Worm (Caenorhabditis elegans) whole organism, L3 larva: ENCODE results near the gene fbxa-113.

Source experiments
- ceh-82 ChIP-seq: fragments of 150-350 bp; optimal IDR thresholded peaks from 2 replicates; lab custom pipeline; 2014; ENCODE audit warnings: missing biosample characterization, missing genetic modification characterization
- ceh-9 ChIP-seq: sonication (generic microtip); optimal IDR thresholded peaks from 2 replicates; lab custom pipeline; 2018; ENCODE audit warnings: missing biosample characterization, missing genetic modification characterization
- elt-1 ChIP-seq: fragments of 150-350 bp; optimal IDR thresholded peaks from 2 replicates; lab custom pipeline; 2014; ENCODE audit warnings: missing biosample characterization, missing genetic modification characterization
- elt-2 ChIP-seq: sonication (generic microtip); optimal IDR thresholded peaks from 2 replicates; lab custom pipeline; 2016; ENCODE audit warnings: missing genetic modification reagents, mild to moderate bottlenecking, missing genetic modification characterization, missing compliant biosample characterization
- elt-3 ChIP-seq, 3 experiments: fragments of 150-350 bp in 1 of 3; sonication (generic microtip) in 2 of 3; optimal IDR thresholded peaks; 2 replicates in 2 of 3; 4 replicates in 1 of 3; lab custom pipeline; 2014 to 2017; ENCODE audit warnings: missing biosample characterization in 3 of 3, missing genetic modification characterization in 3 of 3
- fos-1 ChIP-seq: fragments of 150-350 bp; optimal IDR thresholded peaks from 2 replicates; lab custom pipeline; 2014; ENCODE audit warnings: missing biosample characterization, missing genetic modification characterization
- hmg-11 ChIP-seq: sonication (generic microtip); optimal IDR thresholded peaks from 2 replicates; lab custom pipeline; 2016; ENCODE audit warnings: missing genetic modification characterization, missing compliant biosample characterization
- mdl-1 ChIP-seq: fragments of 150-350 bp; optimal IDR thresholded peaks from 2 replicates; lab custom pipeline; 2014; ENCODE audit warnings: missing biosample characterization, missing genetic modification characterization
- nhr-12 ChIP-seq: fragments of 150-350 bp; optimal IDR thresholded peaks from 2 replicates; lab custom pipeline; 2014; ENCODE audit warnings: missing biosample characterization, missing genetic modification characterization
- nhr-77 ChIP-seq: fragments of 150-350 bp; optimal IDR thresholded peaks from 2 replicates; lab custom pipeline; 2014; ENCODE audit warnings: missing biosample characterization, missing genetic modification characterization
- unc-39 ChIP-seq: sonication (generic microtip); optimal IDR thresholded peaks from 4 replicates; lab custom pipeline; 2017; ENCODE audit warnings: missing biosample characterization, missing genetic modification characterization
- unc-62 ChIP-seq: fragments of 150-350 bp; sonication (generic microtip); optimal IDR thresholded peaks from 4 replicates; lab custom pipeline; 2014; ENCODE audit warnings: missing biosample characterization, missing genetic modification reagents, missing genetic modification characterization
- zag-1 ChIP-seq: fragments of 150-350 bp; optimal IDR thresholded peaks from 2 replicates; lab custom pipeline; 2014; ENCODE audit warnings: missing biosample characterization, missing genetic modification characterization
- ztf-11 ChIP-seq: fragments of 150-350 bp; optimal IDR thresholded peaks from 2 replicates; lab custom pipeline; 2014; ENCODE audit warnings: missing biosample characterization, missing genetic modification characterization

DNA sequence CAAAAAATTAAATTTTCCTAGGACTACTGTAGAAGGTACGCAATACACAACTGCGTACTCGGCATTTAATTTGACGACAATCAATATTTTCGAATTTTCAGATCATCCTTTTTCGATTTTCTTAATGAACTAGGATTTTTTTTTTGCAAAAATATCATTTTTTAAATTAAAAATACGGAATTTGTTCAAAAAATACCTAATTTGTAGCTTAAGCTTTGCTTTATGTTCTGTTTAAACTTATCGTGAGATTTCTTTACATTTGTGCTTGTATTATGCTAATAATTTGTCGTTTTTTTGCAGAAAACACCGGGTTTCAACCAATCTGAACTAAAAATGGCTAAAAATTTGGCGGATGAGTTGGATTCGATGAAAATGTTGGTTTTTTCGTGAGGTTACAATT lies 6.5 kb upstream of the fbxa-113 start, which contains the start of gene ftr-1:
- TF ChIP-seq mdl-1 (tag; lab: Kevin White, UChicago) (no peak), nhr-77 (no peak), ceh-82 (tag; lab: Kevin White, UChicago) (no peak), unc-39 (tag; lab: Kevin White, UChicago) (no peak), nhr-12 (tag; lab: Kevin White, UChicago) (no peak), zag-1 (tag; lab: Kevin White, UChicago) (no peak), elt-3 (tag; optimal IDR thresholded peaks at IDR 0.05; lab: Kevin White, UChicago) (no peak), unc-62 (GFP tag; lab: Kevin White, UChicago) (no peak), ceh-9 (tag; lab: Kevin White, UChicago) (no peak), fos-1 (tag; lab: Kevin White, UChicago) (no peak), elt-2 (no peak), elt-1 (tag; lab: Kevin White, UChicago) (no peak), ztf-11 (tag; lab: Kevin White, UChicago) (no peak), hmg-11 (tag; lab: Kevin White, UChicago) (no peak)
